Fruit fly (Drosophila melanogaster): ENCODE measurements around the gene CG10591.

CG10591 gene

dm6 chr3L:5611732-5612250 lies 12.3 kb upstream of the CG10591 start (continued):
- TF ChIP-seq CG10654 (GFP tag; optimal IDR thresholded peaks at IDR 0.05) (peak; percentile 57), CG1832 (GFP tag; optimal IDR thresholded peaks at IDR 0.05) (peak; percentile 22), Max (GFP tag; optimal IDR thresholded peaks at IDR 0.05) (peak; percentile 63), z (GFP tag; IDR thresholded peaks at IDR 0.05) (0 out of 3 replicates have a peak, but pooled peaks have one; percentile 20), CG1529 (GFP tag; optimal IDR thresholded peaks at IDR 0.05) (peak; percentile 80), Rfx (GFP tag; IDR thresholded peaks at IDR 0.05) (0 out of 2 replicates have a peak, but pooled peaks have one; percentile 16), bcd (GFP tag; optimal IDR thresholded peaks at IDR 0.05) (peak; percentile 74), CG9609 (GFP tag; optimal IDR thresholded peaks at IDR 0.05) (no peak), CkIIα-i1 (GFP tag; IDR thresholded peaks at IDR 0.05) (no peak), Hr39 (optimal IDR thresholded peaks at IDR 0.05) (no peak), ap (GFP tag; IDR thresholded peaks at IDR 0.05) (peak; percentile 60; the same call in 1 of the 2 replicates), schlank (tag; optimal IDR thresholded peaks at IDR 0.05) (no peak), CG18262 (tag; optimal IDR thresholded peaks at IDR 0.05) (peak; percentile 94), Ravus (GFP tag; IDR thresholded peaks at IDR 0.05) (peak; percentile 7; the same call in 1 of the 2 replicates), tll (GFP tag; optimal IDR thresholded peaks at IDR 0.05) (no peak), pb (GFP tag; optimal IDR thresholded peaks at IDR 0.05) (no peak), CG16815 (GFP tag; optimal IDR thresholded peaks at IDR 0.05) (peak; percentile 49), h (optimal IDR thresholded peaks at IDR 0.05) (no peak), amos (GFP tag; IDR thresholded peaks at IDR 0.05; ENCODE audit: partially characterized antibody) (no peak), inv (GFP tag; IDR thresholded peaks at IDR 0.05; ENCODE audit: partially characterized antibody) (no peak), CG31441 (GFP tag; IDR thresholded peaks at IDR 0.05) (peak; percentile 95), Lim3 (GFP tag; IDR thresholded peaks at IDR 0.05) (no peak), CG13894 (tag; optimal IDR thresholded peaks at IDR 0.05) (no peak), Doc2 (GFP tag; IDR thresholded peaks at IDR 0.05) (0 out of 2 replicates have a peak, but pooled peaks have one; percentile 10), CG17802 (tag; optimal IDR thresholded peaks at IDR 0.05) (peak; percentile 45), fd64A (GFP tag; optimal IDR thresholded peaks at IDR 0.05) (peak; percentile 49), CG32767 (GFP tag; IDR thresholded peaks at IDR 0.05) (peak; percentile 66), gce (GFP tag; IDR thresholded peaks at IDR 0.05) (0 out of 3 replicates have a peak, but pooled peaks have one; percentile 57), cato (GFP tag; optimal IDR thresholded peaks at IDR 0.05; ENCODE audit: borderline replicate concordance) (peak; percentile 38), so (GFP tag; IDR thresholded peaks at IDR 0.05) (peak; percentile 88), vnd (GFP tag; IDR thresholded peaks at IDR 0.05; ENCODE audit: partially characterized antibody) (no peak), peb (GFP tag; IDR thresholded peaks at IDR 0.05) (peak; percentile 49; the same call in 1 of the 2 replicates), bsh (GFP tag; optimal IDR thresholded peaks at IDR 0.05) (peak; percentile 84 to 95), Blimp-1 (GFP tag; optimal IDR thresholded peaks at IDR 0.05) (peak; percentile 97), HmgD (GFP tag; optimal IDR thresholded peaks at IDR 0.05) (no peak), CG18599 (GFP tag; optimal IDR thresholded peaks at IDR 0.05) (peak; percentile 76), Fer2 (tag; optimal IDR thresholded peaks at IDR 0.05) (peak; percentile 41), Xbp1 (GFP tag; optimal IDR thresholded peaks at IDR 0.05) (peak; percentile 78), cwo (GFP tag; optimal IDR thresholded peaks at IDR 0.05) (peak; percentile 60), tna (GFP tag; IDR thresholded peaks at IDR 0.05; ENCODE audit: partially characterized antibody) (no peak), CG34224 (GFP tag; IDR thresholded peaks at IDR 0.05; ENCODE audit: partially characterized antibody) (no peak), chinmo (GFP tag; IDR thresholded peaks at IDR 0.05; ENCODE audit: partially characterized antibody) (0 out of 4 replicates have a peak, but pooled peaks have one; percentile 67), CG18011 (GFP tag; optimal IDR thresholded peaks at IDR 0.05) (no peak), CG8359 (GFP tag; optimal IDR thresholded peaks at IDR 0.05; ENCODE audit: borderline replicate concordance) (peak; percentile 47), CG15696 (tag; optimal IDR thresholded peaks at IDR 0.05) (peak; percentile 33), HLHmδ (GFP tag; optimal IDR thresholded peaks at IDR 0.05) (no peak), ssp (GFP tag; IDR thresholded peaks at IDR 0.05) (peak; percentile 62), zfh2 (GFP tag; optimal IDR thresholded peaks at IDR 0.05) (no peak), ase (GFP tag; IDR thresholded peaks at IDR 0.05) (peak; percentile 41; the same call in 1 of the 3 replicates)
